Worm (Caenorhabditis elegans) whole organism, mixed stage, embryonic: ENCODE data around the gene cyp-42A1.

Source experiments
- M03D4.4 ChIP-seq: sonication (generic microtip); optimal IDR thresholded peaks from 2 replicates; lab custom pipeline; 2017; ENCODE audit warnings: mild to moderate bottlenecking, missing genetic modification characterization, missing compliant biosample characterization
- bed-3 ChIP-seq: fragments of 200-800 bp; sonication (Bioruptor generic); optimal IDR thresholded peaks from 3 replicates; lab custom pipeline; 2018; ENCODE audit warnings: mild to moderate bottlenecking, missing genetic modification characterization, moderate library complexity, missing compliant biosample characterization
- blmp-1 ChIP-seq: fragments of 150-350 bp; optimal IDR thresholded peaks from 2 replicates; lab custom pipeline; 2014; ENCODE audit warnings: missing biosample characterization, missing genetic modification characterization
- ceh-39 ChIP-seq: fragments of 150-350 bp; optimal IDR thresholded peaks from 2 replicates; lab custom pipeline; 2014; ENCODE audit warnings: missing biosample characterization, missing genetic modification characterization
- ceh-43 ChIP-seq: fragments of 200-800 bp; sonication (Bioruptor generic); optimal IDR thresholded peaks from 2 replicates; lab custom pipeline; 2018; ENCODE audit warnings: mild to moderate bottlenecking, missing genetic modification characterization, moderate library complexity, missing compliant biosample characterization
- ceh-83 ChIP-seq: fragments of 200-800 bp; sonication (Bioruptor generic); optimal IDR thresholded peaks from 2 replicates; lab custom pipeline; 2018; ENCODE audit warnings: mild to moderate bottlenecking, missing genetic modification characterization, missing compliant biosample characterization
- ces-1 ChIP-seq: fragments of 150-350 bp; optimal IDR thresholded peaks from 2 replicates; lab custom pipeline; 2014; ENCODE audit warnings: missing biosample characterization, missing genetic modification reagents, missing genetic modification characterization
- cnd-1 ChIP-seq: fragments of 200-800 bp; sonication (Bioruptor generic); optimal IDR thresholded peaks from 2 replicates; lab custom pipeline; 2018; ENCODE audit warnings: mild to moderate bottlenecking, missing genetic modification characterization, missing compliant biosample characterization
- drap-1 ChIP-seq: fragments of 200-800 bp; sonication (Bioruptor generic); optimal IDR thresholded peaks from 3 replicates; lab custom pipeline; 2018; ENCODE audit warnings: mild to moderate bottlenecking, missing genetic modification characterization, missing compliant biosample characterization
- elt-1 ChIP-seq: sonication (generic microtip); optimal IDR thresholded peaks from 2 replicates; lab custom pipeline; 2017; ENCODE audit warnings: missing genetic modification characterization, mild to moderate bottlenecking, missing compliant biosample characterization, antibody characterized with exemption, moderate library complexity, borderline replicate concordance; ENCODE audit not compliant: insufficient read depth
- elt-3 ChIP-seq: fragments of 150-350 bp; optimal IDR thresholded peaks from 2 replicates; lab custom pipeline; 2014; ENCODE audit warnings: missing biosample characterization, missing genetic modification characterization
- flh-1 ChIP-seq: fragments of 200-800 bp; sonication (Bioruptor generic); optimal IDR thresholded peaks from 2 replicates; lab custom pipeline; 2018; ENCODE audit warnings: mild to moderate bottlenecking, missing genetic modification characterization, moderate library complexity, missing compliant biosample characterization
- ham-2 ChIP-seq: fragments of 200-800 bp; sonication (Bioruptor generic); optimal IDR thresholded peaks from 2 replicates; lab custom pipeline; 2018; ENCODE audit warnings: mild to moderate bottlenecking, missing genetic modification characterization, missing compliant biosample characterization
- hlh-1 ChIP-seq: fragments of 150-350 bp; optimal IDR thresholded peaks from 2 replicates; lab custom pipeline; 2014; ENCODE audit warnings: missing biosample characterization, missing genetic modification reagents, missing genetic modification characterization
- lin-13 ChIP-seq: fragments of 150-350 bp; optimal IDR thresholded peaks from 2 replicates; lab custom pipeline; 2014; ENCODE audit warnings: missing biosample characterization, missing genetic modification characterization
- lin-32 ChIP-seq: fragments of 200-800 bp; sonication (Bioruptor generic); optimal IDR thresholded peaks from 2 replicates; lab custom pipeline; 2018; ENCODE audit warnings: mild to moderate bottlenecking, missing genetic modification characterization, missing compliant biosample characterization
- lsy-2 ChIP-seq: fragments of 150-350 bp; optimal IDR thresholded peaks from 2 replicates; lab custom pipeline; 2014; ENCODE audit warnings: missing biosample characterization, missing genetic modification characterization
- mab-5 ChIP-seq: fragments of 150-350 bp; optimal IDR thresholded peaks from 2 replicates; lab custom pipeline; 2014; ENCODE audit warnings: missing biosample characterization, missing genetic modification characterization
- mep-1 ChIP-seq: fragments of 150-350 bp; optimal IDR thresholded peaks from 2 replicates; lab custom pipeline; 2017; ENCODE audit warnings: missing biosample characterization, missing genetic modification reagents, missing genetic modification characterization, inconsistent platforms
- mls-2 ChIP-seq: sonication (generic microtip); optimal IDR thresholded peaks from 2 replicates; lab custom pipeline; 2016; ENCODE audit warnings: mild to moderate bottlenecking, missing genetic modification characterization, moderate library complexity, missing compliant biosample characterization
- nhr-12 ChIP-seq: fragments of 150-350 bp; optimal IDR thresholded peaks from 2 replicates; lab custom pipeline; 2014; ENCODE audit warnings: missing biosample characterization, missing genetic modification characterization
- nhr-2 ChIP-seq: fragments of 150-350 bp; optimal IDR thresholded peaks from 2 replicates; lab custom pipeline; 2014; ENCODE audit warnings: missing biosample characterization, missing genetic modification characterization
- nhr-237 ChIP-seq: fragments of 150-350 bp; optimal IDR thresholded peaks from 2 replicates; lab custom pipeline; 2014; ENCODE audit warnings: missing biosample characterization, missing genetic modification characterization
- nhr-28 ChIP-seq: fragments of 150-350 bp; optimal IDR thresholded peaks from 2 replicates; lab custom pipeline; 2014; ENCODE audit warnings: missing biosample characterization, missing genetic modification characterization
- nhr-76 ChIP-seq: sonication (generic microtip); optimal IDR thresholded peaks from 2 replicates; lab custom pipeline; 2017; ENCODE audit warnings: missing biosample characterization, missing genetic modification characterization
- pha-4 ChIP-seq: fragments of 150-350 bp; optimal IDR thresholded peaks from 2 replicates; lab custom pipeline; 2018; ENCODE audit warnings: missing biosample characterization, missing genetic modification reagents, missing genetic modification characterization
- sem-2 ChIP-seq: fragments of 200-800 bp; sonication (Bioruptor generic); optimal IDR thresholded peaks from 2 replicates; lab custom pipeline; 2018; ENCODE audit warnings: mild to moderate bottlenecking, missing genetic modification characterization, missing compliant biosample characterization
- snpc-4 ChIP-seq: fragments of 150-350 bp; optimal IDR thresholded peaks from 2 replicates; lab custom pipeline; 2014; ENCODE audit warnings: missing biosample characterization, missing genetic modification characterization
- sptf-1 ChIP-seq: sonication (generic microtip); optimal IDR thresholded peaks from 2 replicates; lab custom pipeline; 2017; ENCODE audit warnings: mild to moderate bottlenecking, missing genetic modification characterization, moderate library complexity, missing compliant biosample characterization
- tbx-8 ChIP-seq: fragments of 200-800 bp; sonication (Bioruptor generic); optimal IDR thresholded peaks from 2 replicates; lab custom pipeline; 2018; ENCODE audit warnings: mild to moderate bottlenecking, missing genetic modification characterization, moderate library complexity, missing compliant biosample characterization
- unc-120 ChIP-seq: sonication (generic microtip); optimal IDR thresholded peaks from 2 replicates; lab custom pipeline; 2017; ENCODE audit warnings: missing genetic modification characterization, missing compliant biosample characterization; ENCODE audit not compliant: poor library complexity, severe bottlenecking
- unc-39 ChIP-seq: fragments of 150-350 bp; optimal IDR thresholded peaks from 2 replicates; lab custom pipeline; 2014; ENCODE audit warnings: missing biosample characterization, missing genetic modification characterization
- unc-62 ChIP-seq: fragments of 150-350 bp; optimal IDR thresholded peaks from 2 replicates; lab custom pipeline; 2014; ENCODE audit warnings: missing biosample characterization, missing genetic modification reagents, missing genetic modification characterization
- zip-8 ChIP-seq: fragments of 150-350 bp; optimal IDR thresholded peaks from 2 replicates; lab custom pipeline; 2014; ENCODE audit warnings: missing biosample characterization, missing genetic modification characterization
- ztf-11 ChIP-seq: fragments of 150-350 bp; optimal IDR thresholded peaks from 2 replicates; lab custom pipeline; 2014; ENCODE audit warnings: missing biosample characterization, missing genetic modification characterization

cyp-42A1 gene

ce11 chrV:18940341-18940740, 28.5 kb downstream of the cyp-42A1 start, which contains the start of gene Y80D3A.8:
TSS of gene Y80D3A.8 (plus strand) at chrV:18940641.
- TF ChIP-seq ceh-39 (tag; lab: Kevin White, UChicago) (no peak), ceh-83 (GFP tag; lab: Kevin White, UChicago) (no peak), ces-1 (GFP tag; lab: Kevin White, UChicago) (no peak), cnd-1 (tag; lab: Kevin White, UChicago) (no peak), blmp-1 (tag; lab: Kevin White, UChicago) (no peak), lsy-2 (no peak), ceh-43 (GFP tag; lab: Kevin White, UChicago) (no peak), unc-120 (tag; lab: Kevin White, UChicago) (no peak), nhr-12 (tag; lab: Kevin White, UChicago) (no peak), unc-39 (tag; lab: Kevin White, UChicago) (no peak), snpc-4 (tag; lab: Kevin White, UChicago) (no peak), lin-32 (no peak), hlh-1 (tag; lab: Kevin White, UChicago) (no peak), mep-1 (tag; lab: Kevin White, UChicago) (no peak), elt-3 (no peak), mab-5 (no peak)

ce11 chrV:18957267-18957843, 45.5 kb downstream of the cyp-42A1 start, which contains the start of gene hrg-10:
TSS of gene hrg-10 (minus strand) at chrV:18957317.
- TF ChIP-seq drap-1 (GFP tag; lab: Kevin White, UChicago) = no peak
- no peak for TF ChIP-seq ceh-83 (GFP tag; lab: Kevin White, UChicago)
- no peak for TF ChIP-seq zip-8 (tag; lab: Kevin White, UChicago)
- TF ChIP-seq flh-1 (GFP tag; lab: Kevin White, UChicago) = no peak
- no peak for TF ChIP-seq pha-4 (tag; lab: Kevin White, UChicago)
- TF ChIP-seq mab-5 = no peak
- no peak for TF ChIP-seq unc-62 (GFP tag; lab: Kevin White, UChicago)
- no peak for TF ChIP-seq hlh-1 (tag; lab: Kevin White, UChicago)
- no peak for TF ChIP-seq lin-32

DNA sequence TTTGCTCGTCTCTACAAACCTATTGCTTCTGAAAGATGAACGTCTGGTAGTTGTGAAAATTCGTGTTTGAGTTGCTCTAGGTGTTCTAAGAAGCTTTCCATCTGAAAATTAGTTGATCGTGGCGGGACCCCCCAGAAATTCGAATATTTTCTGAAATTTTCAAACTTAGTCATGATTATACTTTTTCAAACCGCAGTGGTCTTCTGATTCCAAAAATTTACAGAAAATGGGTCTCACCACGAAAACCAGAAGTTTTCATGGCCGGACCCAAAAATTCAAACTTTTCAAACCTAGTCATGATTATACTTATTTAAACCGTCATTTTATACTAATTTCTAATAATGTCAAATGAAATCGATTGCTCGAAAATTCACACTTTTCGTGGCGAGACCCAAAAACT, 48.2 kb downstream of the cyp-42A1 start, which contains the start of gene ztf-20:
Gene ztf-20, minus strand, starts transcription at position 101 of the 400 bp plus-strand sequence.
- TF ChIP-seq lsy-2 (no peak), unc-62 (GFP tag; lab: Kevin White, UChicago) (no peak), ham-2 (GFP tag; lab: Kevin White, UChicago) (no peak), lin-13 (tag; lab: Kevin White, UChicago) (no peak), nhr-2 (no peak), zip-8 (tag; lab: Kevin White, UChicago) (no peak), ztf-11 (tag; lab: Kevin White, UChicago) (no peak), pha-4 (tag; lab: Kevin White, UChicago) (no peak), unc-39 (tag; lab: Kevin White, UChicago) (no peak), nhr-237 (no peak), bed-3 (no peak), mls-2 (tag; lab: Kevin White, UChicago) (no peak), mab-5 (no peak), flh-1 (GFP tag; lab: Kevin White, UChicago) (no peak), cnd-1 (tag; lab: Kevin White, UChicago) (no peak), lin-32 (no peak), blmp-1 (tag; lab: Kevin White, UChicago) (no peak), nhr-28 (tag; lab: Kevin White, UChicago) (no peak), snpc-4 (tag; lab: Kevin White, UChicago) (no peak)

ce11 chrV:18967479-18968056, 55.7 kb downstream of the cyp-42A1 start, which contains the start of gene Y39B6A.43:
TSS of gene Y39B6A.43 (minus strand) at chrV:18967829.
- TF ChIP-seq unc-120 (tag; lab: Kevin White, UChicago) (peak; percentile 71), lsy-2 (peak; percentile 90), flh-1 (GFP tag; lab: Kevin White, UChicago) (no peak), pha-4 (tag; lab: Kevin White, UChicago) (peak; percentile 99), ceh-43 (GFP tag; lab: Kevin White, UChicago) (peak; percentile 48), nhr-237 (peak; percentile 94), nhr-2 (peak; percentile 33), ham-2 (GFP tag; lab: Kevin White, UChicago) (no peak), elt-3 (peak; percentile 42), elt-1 (no peak), mls-2 (tag; lab: Kevin White, UChicago) (peak; percentile 63), tbx-8 (GFP tag; lab: Kevin White, UChicago) (peak; percentile 45), ces-1 (GFP tag; lab: Kevin White, UChicago) (peak; percentile 77), nhr-28 (tag; lab: Kevin White, UChicago) (no peak), nhr-12 (tag; lab: Kevin White, UChicago) (no peak), cnd-1 (tag; lab: Kevin White, UChicago) (peak; percentile 43), zip-8 (tag; lab: Kevin White, UChicago) (no peak), sem-2 (no peak), mab-5 (no peak), snpc-4 (tag; lab: Kevin White, UChicago) (no peak), hlh-1 (tag; lab: Kevin White, UChicago) (no peak), unc-62 (GFP tag; lab: Kevin White, UChicago) (peak; percentile 57), M03D4.4 (tag; lab: Kevin White, UChicago) (peak; percentile 53), ceh-83 (GFP tag; lab: Kevin White, UChicago) (no peak), drap-1 (GFP tag; lab: Kevin White, UChicago) (peak; percentile 92), lin-32 (no peak), lin-13 (tag; lab: Kevin White, UChicago) (peak; percentile 98), ztf-11 (tag; lab: Kevin White, UChicago) (peak; percentile 66), nhr-76 (tag; lab: Kevin White, UChicago) (no peak), sptf-1 (tag; lab: Kevin White, UChicago) (peak; percentile 85), mep-1 (tag; lab: Kevin White, UChicago) (peak; percentile 99), blmp-1 (tag; lab: Kevin White, UChicago) (no peak), ceh-39 (tag; lab: Kevin White, UChicago) (peak; percentile 92), bed-3 (no peak), unc-39 (tag; lab: Kevin White, UChicago) (peak; percentile 58)
